Worm (Caenorhabditis elegans) whole organism, L1 larva: ENCODE measurements around the gene str-238.

Experiments
- aly-2 ChIP-seq: fragments of 150-350 bp; optimal IDR thresholded peaks from 2 replicates; lab custom pipeline; 2014; ENCODE audit warnings: missing biosample characterization, missing genetic modification characterization
- fkh-4 ChIP-seq: sonication (generic microtip); optimal IDR thresholded peaks from 2 replicates; lab custom pipeline; 2016; ENCODE audit warnings: missing compliant biosample characterization, missing genetic modification characterization, borderline replicate concordance
- fos-1 ChIP-seq: fragments of 150-350 bp; optimal IDR thresholded peaks from 2 replicates; lab custom pipeline; 2014; ENCODE audit warnings: missing biosample characterization, missing genetic modification characterization
- lin-13 ChIP-seq: fragments of 150-350 bp; optimal IDR thresholded peaks from 2 replicates; lab custom pipeline; 2014; ENCODE audit warnings: missing biosample characterization, missing genetic modification reagents, missing genetic modification characterization

DNA sequence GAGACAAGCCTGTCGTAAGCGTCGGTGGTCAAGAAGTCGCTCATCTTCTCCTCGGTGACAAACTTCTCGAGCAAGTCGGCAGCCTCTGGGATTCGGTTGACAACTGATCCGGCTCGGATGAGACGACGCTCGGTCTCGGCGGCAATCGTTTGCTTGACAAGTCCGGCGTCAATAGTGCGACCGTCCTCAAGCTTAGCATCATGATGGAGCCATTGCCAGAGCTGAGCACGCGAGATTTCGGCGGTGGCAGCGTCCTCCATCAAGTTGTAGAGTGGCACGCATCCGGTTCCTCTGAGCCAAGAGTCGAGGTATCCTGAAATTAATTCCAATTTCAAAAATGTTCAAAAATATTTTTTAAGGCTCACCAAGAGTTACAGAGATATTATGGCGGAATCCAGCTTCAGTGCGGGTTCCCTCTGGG lies 40.4 kb upstream of the str-238 start:
- TF ChIP-seq fos-1 (tag; lab: Kevin White, UChicago) (no peak), aly-2 (tag; lab: Kevin White, UChicago) (peak; percentile 97), lin-13 (GFP tag; lab: Kevin White, UChicago) (no peak), fkh-4 (tag; lab: Kevin White, UChicago) (no peak)
